Worm (Caenorhabditis elegans) whole organism, L2 larva: ENCODE measurements around the gene spp-13.

Source experiments
- C34F6.9 ChIP-seq: fragments of 150-350 bp; optimal IDR thresholded peaks from 2 replicates; lab custom pipeline; 2014; ENCODE audit warnings: missing biosample characterization, missing genetic modification characterization
- ZK546.5 ChIP-seq: sonication (generic microtip); optimal IDR thresholded peaks from 2 replicates; lab custom pipeline; 2017; ENCODE audit warnings: missing biosample characterization, missing genetic modification characterization
- aly-2 ChIP-seq: fragments of 150-350 bp; optimal IDR thresholded peaks from 2 replicates; lab custom pipeline; 2014; ENCODE audit warnings: missing biosample characterization, missing genetic modification characterization
- ama-1 ChIP-seq: fragments of 150-350 bp; optimal IDR thresholded peaks from 2 replicates; lab custom pipeline; 2018; ENCODE audit warnings: inconsistent platforms
- blmp-1 ChIP-seq: sonication (generic microtip); optimal IDR thresholded peaks from 2 replicates; lab custom pipeline; 2017; ENCODE audit warnings: missing genetic modification characterization, mild to moderate bottlenecking, missing compliant biosample characterization, antibody characterized with exemption, moderate library complexity; ENCODE audit not compliant: insufficient read depth
- ceh-16 ChIP-seq: fragments of 150-350 bp; optimal IDR thresholded peaks from 2 replicates; lab custom pipeline; 2014; ENCODE audit warnings: missing biosample characterization, missing genetic modification characterization
- crh-2 ChIP-seq: sonication (generic microtip); optimal IDR thresholded peaks from 2 replicates; lab custom pipeline; 2017; ENCODE audit warnings: missing biosample characterization, missing genetic modification characterization
- fos-1 ChIP-seq: fragments of 150-350 bp; optimal IDR thresholded peaks from 2 replicates; lab custom pipeline; 2014; ENCODE audit warnings: missing biosample characterization, missing genetic modification characterization
- lin-13 ChIP-seq: fragments of 150-350 bp; optimal IDR thresholded peaks from 2 replicates; lab custom pipeline; 2014; ENCODE audit warnings: missing biosample characterization, missing genetic modification reagents, missing genetic modification characterization
- mab-5 ChIP-seq: fragments of 150-350 bp; optimal IDR thresholded peaks from 2 replicates; lab custom pipeline; 2014; ENCODE audit warnings: missing biosample characterization, missing genetic modification characterization
- nhr-23 ChIP-seq: fragments of 150-350 bp; optimal IDR thresholded peaks from 2 replicates; lab custom pipeline; 2014; ENCODE audit warnings: missing biosample characterization, missing genetic modification reagents, missing genetic modification characterization

The spp-13 gene

DNA sequence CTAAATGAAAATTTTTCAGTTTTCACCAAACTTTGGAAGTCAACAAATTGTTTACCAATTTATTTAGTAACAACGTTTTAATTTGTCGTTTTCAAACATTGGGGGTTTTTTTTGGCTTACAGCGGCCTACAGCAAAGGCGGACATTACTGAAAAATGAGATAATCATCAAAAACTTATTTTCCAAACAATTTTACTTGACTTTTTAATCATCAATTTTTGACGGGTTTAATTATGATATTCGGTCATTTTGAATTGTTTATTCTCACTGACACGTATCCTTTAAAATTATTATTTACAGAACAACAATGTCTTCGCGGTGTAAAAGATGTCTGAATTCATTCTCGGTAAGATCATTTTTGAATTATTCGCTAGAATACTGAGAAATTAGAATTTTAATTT lies 50.8 kb downstream of the spp-13 start, which contains the start of gene F40B5.2:
Gene F40B5.2, plus strand, starts transcription at position 301 of the 400 bp plus-strand sequence.
- TF ChIP-seq mab-5 (tag; lab: Kevin White, UChicago) = no peak
- TF ChIP-seq blmp-1 = no peak
- TF ChIP-seq C34F6.9 (tag; lab: Kevin White, UChicago) = no peak
- no peak for TF ChIP-seq lin-13 (GFP tag; lab: Kevin White, UChicago)
- no peak for TF ChIP-seq ceh-16 (tag; lab: Kevin White, UChicago)
- TF ChIP-seq crh-2 (tag; lab: Kevin White, UChicago) = no peak
- TF ChIP-seq aly-2 (tag; lab: Kevin White, UChicago) = no peak
- no peak for TF ChIP-seq ama-1 (lab: Kevin White, UChicago)
- TF ChIP-seq nhr-23 (tag; lab: Kevin White, UChicago) = no peak
- no peak for TF ChIP-seq fos-1 (tag; lab: Kevin White, UChicago)
- no peak for TF ChIP-seq ZK546.5
